Worm (Caenorhabditis elegans): ENCODE results near the gene C18A3.10.
A peak's percentile ranks its signal among the peaks of the same experiment; 100 is the strongest.
"Not testable (repeated sequence)": the region's sequence is repeated elsewhere in the genome, so short reads cannot be mapped to it uniquely, and the experiment has no call there.

The C18A3.10 gene

DNA sequence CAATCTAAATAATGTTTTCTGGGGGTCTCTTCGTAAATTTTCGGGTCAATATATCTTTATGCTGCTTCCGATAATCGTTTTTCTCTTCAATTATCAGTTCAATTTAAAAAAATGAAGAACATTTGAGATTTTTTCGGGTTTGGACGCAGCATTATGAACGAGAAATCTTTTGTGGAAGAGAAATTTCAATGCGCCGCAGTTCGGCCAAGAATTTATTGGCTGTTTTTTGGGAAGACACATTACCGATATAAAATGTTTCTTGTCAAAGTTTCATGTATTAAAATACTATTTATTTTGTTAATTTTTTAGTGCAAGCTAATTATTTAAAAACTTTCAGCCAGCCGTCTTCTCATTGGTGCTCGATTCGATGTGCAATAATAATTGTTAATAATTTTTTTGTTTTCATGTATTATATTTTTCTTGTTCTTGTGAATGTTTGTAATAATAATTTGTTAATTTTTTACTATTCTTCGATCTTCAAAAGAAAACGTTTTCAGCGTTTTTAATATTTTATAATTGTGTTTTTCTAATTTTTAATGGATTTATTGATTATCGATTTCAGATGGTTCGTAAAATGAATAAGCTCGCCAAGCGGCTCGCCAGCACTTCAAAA, at the start of gene C18A3.10, which contains the start of gene C18A3.3:
TSS of gene C18A3.10 (minus strand) at position 101 of the 613 bp plus-strand sequence.
TSS of gene C18A3.3 (plus strand) at position 563 of the 613 bp plus-strand sequence.
- TF ChIP-seq dpl-1 (GFP tag; optimal IDR thresholded peaks at IDR 0.05) (peak in 1 of 3 experiments; percentile 14), xbp-1 (tag; optimal IDR thresholded peaks at IDR 0.05) (no peak), lin-13 (GFP tag; optimal IDR thresholded peaks at IDR 0.05) (no peak), mep-1 (tag; optimal IDR thresholded peaks at IDR 0.05) (no peak), efl-1 (optimal IDR thresholded peaks at IDR 0.05) (no peak), efl-1 (GFP tag; optimal IDR thresholded peaks at IDR 0.05 in 1 of 2) (peak in 1 of 2 experiments; percentile 7), unc-98 (GFP tag; IDR thresholded peaks at IDR 0.05) (no peak), lsy-2 (tag; optimal IDR thresholded peaks at IDR 0.05) (no peak)

DNA sequence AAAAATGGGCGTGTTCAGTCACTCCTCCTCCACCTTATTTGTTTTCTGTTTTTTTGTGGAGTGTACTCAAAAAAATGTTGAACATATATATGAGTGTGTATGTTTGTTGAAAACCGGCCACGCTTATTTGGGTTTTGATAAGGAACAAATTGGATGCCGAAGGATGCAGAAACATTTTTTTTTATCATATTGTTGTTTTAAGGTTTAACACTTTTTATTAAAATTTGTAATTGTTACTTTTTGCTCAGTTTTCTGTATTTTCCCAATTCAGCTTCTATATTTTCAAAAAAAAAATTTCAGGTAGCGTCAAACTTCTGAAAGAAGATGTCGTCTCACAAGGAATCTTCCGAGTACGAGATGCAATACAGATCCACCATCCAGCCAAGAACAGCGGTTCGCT, 49.7 kb upstream of the C18A3.10 start, which contains the start of gene ifb-1:
TSS of gene ifb-1 (plus strand) at position 301 of the 400 bp plus-strand sequence.
- TF ChIP-seq sox-4 (tag; optimal IDR thresholded peaks at IDR 0.05) (no peak), lin-13 (GFP tag; optimal IDR thresholded peaks at IDR 0.05) (no peak), elt-3 (tag; optimal IDR thresholded peaks at IDR 0.05) (no peak), irx-1 (tag; optimal IDR thresholded peaks at IDR 0.05) (no peak), ztf-4 (tag; optimal IDR thresholded peaks at IDR 0.05) (no peak), blmp-1 (tag; optimal IDR thresholded peaks at IDR 0.05) (no peak), jun-1 (tag; optimal IDR thresholded peaks at IDR 0.05) (no peak), nhr-19 (GFP tag; conservative IDR thresholded peaks at IDR 0.05) (no peak), nhr-85 (tag) (no peak), skn-1 (tag; optimal IDR thresholded peaks at IDR 0.05) (no peak), nhr-28 (tag; optimal IDR thresholded peaks at IDR 0.05) (no peak), unc-130 (tag; optimal IDR thresholded peaks at IDR 0.05) (no peak), tbx-2 (tag; optimal IDR thresholded peaks at IDR 0.05) (no peak), snpc-4 (tag; optimal IDR thresholded peaks at IDR 0.05) (no peak)

DNA sequence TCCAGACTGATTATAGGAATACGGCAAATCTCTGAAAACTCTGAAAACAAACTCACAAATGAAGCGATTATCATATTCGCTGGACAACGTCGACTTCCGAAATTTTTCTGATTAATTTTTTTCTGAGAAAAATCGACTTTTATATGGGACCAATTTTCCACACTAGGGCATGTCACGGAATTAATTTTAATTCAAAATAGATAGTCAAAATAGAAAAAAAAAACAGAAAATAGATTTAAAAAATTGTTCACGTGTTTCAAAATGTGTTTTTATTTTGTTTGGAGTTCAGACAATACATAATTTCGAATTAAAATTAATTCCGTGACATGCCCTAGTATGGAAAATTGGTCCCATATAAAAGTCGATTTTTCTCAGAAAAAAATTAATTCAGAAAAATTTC, 42.0 kb upstream of the C18A3.10 start, which contains the start of the genes F10C1.3 and F10C1.23:
TSS of gene F10C1.3 (minus strand) at position 101 of the 400 bp plus-strand sequence.
TSS of gene F10C1.23 (plus strand) at position 385 of the 400 bp plus-strand sequence.
- not testable (repeated sequence) for TF ChIP-seq xbp-1 (tag; optimal IDR thresholded peaks at IDR 0.05); nhr-77 (tag; optimal IDR thresholded peaks at IDR 0.05); ceh-8 (GFP tag; optimal IDR thresholded peaks at IDR 0.05)

DNA sequence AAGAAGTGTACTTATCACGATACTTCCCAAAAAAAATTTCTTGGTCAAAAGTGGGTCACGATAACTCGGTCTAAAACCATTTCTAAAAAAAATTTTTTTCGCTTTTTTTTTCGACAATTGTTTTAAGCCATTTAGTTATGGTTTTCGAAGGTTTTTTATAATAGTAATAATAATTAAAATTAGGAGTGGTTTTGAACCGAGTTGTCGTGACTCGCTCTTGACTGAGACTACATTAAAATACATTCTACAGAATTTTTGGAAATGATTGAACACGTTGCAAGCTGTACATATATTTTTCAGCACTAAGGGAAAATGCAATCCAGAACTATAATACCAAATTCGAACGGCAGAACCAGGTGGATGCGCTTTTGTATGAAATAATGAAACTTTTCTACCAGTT, 38.5 kb upstream of the C18A3.10 start, which contains the start of gene F10C1.8:
TSS of gene F10C1.8 (plus strand) at position 301 of the 400 bp plus-strand sequence.
- no peak for TF ChIP-seq unc-98 (GFP tag; IDR thresholded peaks at IDR 0.05)
- TF ChIP-seq ceh-63 (GFP tag; optimal IDR thresholded peaks at IDR 0.05) = no peak
- TF ChIP-seq unc-62 (GFP tag; optimal IDR thresholded peaks at IDR 0.05) = no peak
- TF ChIP-seq nhr-237 (tag; optimal IDR thresholded peaks at IDR 0.05) = no peak
- no peak for TF ChIP-seq xbp-1 (tag; optimal IDR thresholded peaks at IDR 0.05)
- no peak for TF ChIP-seq ceh-90 (tag; optimal IDR thresholded peaks at IDR 0.05)
- TF ChIP-seq jun-1 (tag; optimal IDR thresholded peaks at IDR 0.05) = no peak

DNA sequence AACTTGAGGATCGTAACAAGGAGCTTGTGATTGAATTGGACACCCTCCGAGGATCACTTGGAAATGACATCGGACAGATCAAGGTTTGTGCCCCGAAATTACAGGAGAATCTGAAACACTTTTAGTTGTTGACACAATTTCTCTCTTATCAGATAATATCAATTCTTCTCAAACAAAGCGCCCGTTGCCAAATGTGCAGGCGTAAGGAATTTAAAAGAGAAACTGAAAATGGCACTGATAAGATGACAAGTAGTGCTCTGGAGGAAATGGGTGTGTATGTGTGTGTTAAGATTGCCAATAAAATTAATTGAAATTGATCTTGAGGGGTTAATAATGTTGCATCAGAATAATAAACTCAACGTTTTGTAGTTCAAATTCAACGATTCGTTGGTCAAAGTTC, 35.7 kb upstream of the C18A3.10 start:
- TF ChIP-seq mdl-1 (tag; optimal IDR thresholded peaks at IDR 0.05) (no peak), efl-1 (optimal IDR thresholded peaks at IDR 0.05) (no peak), efl-1 (GFP tag; optimal IDR thresholded peaks at IDR 0.05 in 1 of 2) (peak in 1 of 2 experiments; percentile 79), nhr-84 (tag; optimal IDR thresholded peaks at IDR 0.05) (no peak), grh-1 (GFP tag; IDR thresholded peaks at IDR 0.05) (no peak), ceh-8 (GFP tag; optimal IDR thresholded peaks at IDR 0.05) (no peak), lin-39 (tag; optimal IDR thresholded peaks at IDR 0.05) (no peak), nhr-11 (tag; optimal IDR thresholded peaks at IDR 0.05) (no peak), lin-15B (tag; optimal IDR thresholded peaks at IDR 0.05) (no peak), nhr-90 (tag; optimal IDR thresholded peaks at IDR 0.05; ENCODE audit: poor library complexity) (no peak), hlh-17 (GFP tag; optimal IDR thresholded peaks at IDR 0.05; ENCODE audit: borderline replicate concordance) (no peak), zip-4 (GFP tag; optimal IDR thresholded peaks at IDR 0.05) (no peak), lin-14 (GFP tag; optimal IDR thresholded peaks at IDR 0.05) (peak; percentile 13), pag-3 (tag; optimal IDR thresholded peaks at IDR 0.05; ENCODE audit: borderline replicate concordance, insufficient read depth) (no peak), nhr-77 (tag; optimal IDR thresholded peaks at IDR 0.05) (no peak), dsc-1 (tag; optimal IDR thresholded peaks at IDR 0.05) (no peak), pax-3 (tag; optimal IDR thresholded peaks at IDR 0.05) (no peak), ceh-63 (GFP tag; optimal IDR thresholded peaks at IDR 0.05) (no peak), unc-130 (tag; optimal IDR thresholded peaks at IDR 0.05) (no peak), nhr-85 (tag) (no peak), C04F5.9 (tag; optimal IDR thresholded peaks at IDR 0.05) (no peak), pqm-1 (tag; optimal IDR thresholded peaks at IDR 0.05) (peak; percentile 35), elt-2 (tag; optimal IDR thresholded peaks at IDR 0.05) (peak; percentile 90), F16B12.6 (tag; optimal IDR thresholded peaks at IDR 0.05) (no peak)

Data from whole organism, L1 larva.